Fruit fly (Drosophila melanogaster) whole organism: ENCODE results near the gene Rad17.

Experiments used
- CG8478 ChIP-seq: fragments of >200 bp; optimal IDR thresholded peaks from 2 replicates; lab custom pipeline; 2018; ENCODE audit warnings: inconsistent platforms
- Dll ChIP-seq: fragments of >200 bp; optimal IDR thresholded peaks from 2 replicates; lab custom pipeline; 2017
- pan ChIP-seq: fragments of >200 bp; optimal IDR thresholded peaks from 2 replicates; lab custom pipeline; 2017
- psq ChIP-seq: fragments of >200 bp; optimal IDR thresholded peaks from 2 replicates; lab custom pipeline; 2017
- usp ChIP-seq: fragments of >200 bp; optimal IDR thresholded peaks from 2 replicates; lab custom pipeline; 2017; ENCODE audit warnings: missing biosample characterization, missing genetic modification characterization, mixed read lengths

- TF ChIP-seq psq (lab: Kevin White, UChicago) (no peak), usp (GFP tag; lab: Kevin White, UChicago) (no peak), Dll (no peak), pan (no peak), CG8478 (no peak)
Observed at dm6 chr3R:14705270-14705669, 42.3 kb upstream of the Rad17 start.
